Fruit fly (Drosophila melanogaster) whole organism, embryonic: ENCODE data around the gene CG42827.
A peak's percentile ranks its signal among the peaks of the same experiment; 100 is the strongest.

Experiments
- CG10321 ChIP-seq: fragments of 200-800 bp; sonication (Bioruptor generic); IDR thresholded peaks from 2 replicates; pipeline ENCODE4 v1.3.6; 2022; ENCODE audit warnings: missing biosample characterization, missing genetic modification characterization
- CG10979 ChIP-seq: fragments of 200-800 bp; sonication (Bioruptor generic); optimal IDR thresholded peaks from 2 replicates; lab custom pipeline; 2018; ENCODE audit warnings: missing biosample characterization, mild to moderate bottlenecking, missing genetic modification characterization, moderate library complexity
- CG11723 ChIP-seq: fragments of 200-800 bp; sonication (Bioruptor generic); optimal IDR thresholded peaks from 2 replicates; lab custom pipeline; 2017; ENCODE audit warnings: missing biosample characterization, mild to moderate bottlenecking, missing genetic modification characterization
- CG12942 ChIP-seq: fragments of 200-800 bp; sonication (Bioruptor generic); optimal IDR thresholded peaks from 3 replicates; lab custom pipeline; 2016; ENCODE audit warnings: missing biosample characterization, missing genetic modification characterization
- CG13894 ChIP-seq: fragments of 200-800 bp; sonication (Bioruptor generic); optimal IDR thresholded peaks from 3 replicates; lab custom pipeline; 2018; ENCODE audit warnings: missing biosample characterization, mild to moderate bottlenecking, missing genetic modification characterization, moderate library complexity
- CG14441 ChIP-seq: fragments of 200-800 bp; sonication (Bioruptor generic); IDR thresholded peaks from 2 replicates; pipeline ENCODE4 v1.3.6; 2022; ENCODE audit warnings: missing biosample characterization, missing genetic modification characterization
- CG14860 ChIP-seq: fragments of 200-800 bp; sonication (Bioruptor generic); IDR thresholded peaks from 3 replicates; pipeline ENCODE4 v1.3.6; 2022; ENCODE audit warnings: missing biosample characterization, missing genetic modification characterization; ENCODE audit not compliant: partially characterized antibody
- CG1529 ChIP-seq: fragments of 200-800 bp; sonication (Bioruptor generic); optimal IDR thresholded peaks from 3 replicates; lab custom pipeline; 2018; ENCODE audit warnings: missing biosample characterization, missing genetic modification characterization
- CG15514 ChIP-seq: fragments of 200-800 bp; sonication (Bioruptor generic); optimal IDR thresholded peaks from 3 replicates; lab custom pipeline; 2017; ENCODE audit warnings: missing biosample characterization, missing genetic modification characterization, mild to moderate bottlenecking, moderate library complexity, missing genetic modification reagents
- CG1603 ChIP-seq: fragments of 200-800 bp; sonication (Bioruptor generic); optimal IDR thresholded peaks from 2 replicates; lab custom pipeline; 2019; ENCODE audit warnings: missing biosample characterization, mild to moderate bottlenecking, missing genetic modification characterization, moderate library complexity
- CG17802 ChIP-seq: fragments of 200-800 bp; sonication (Bioruptor generic); optimal IDR thresholded peaks from 2 replicates; lab custom pipeline; 2018; ENCODE audit warnings: missing biosample characterization, mild to moderate bottlenecking, missing genetic modification characterization, moderate library complexity
- CG18599 ChIP-seq: fragments of 200-800 bp; sonication (Bioruptor generic); optimal IDR thresholded peaks from 3 replicates; lab custom pipeline; 2017; ENCODE audit warnings: missing biosample characterization, missing genetic modification characterization, mild to moderate bottlenecking, moderate library complexity, missing genetic modification reagents
- CG2129 ChIP-seq: fragments of 200-800 bp; sonication (Bioruptor generic); IDR thresholded peaks from 2 replicates; pipeline ENCODE4 v1.3.6; 2022; ENCODE audit warnings: missing biosample characterization, missing genetic modification characterization; ENCODE audit not compliant: partially characterized antibody
- CG32772 ChIP-seq: fragments of 200-800 bp; sonication (Bioruptor generic); IDR thresholded peaks from 2 replicates; pipeline ENCODE4 v1.3.6; 2022; ENCODE audit warnings: missing biosample characterization, missing genetic modification characterization
- CG3838 ChIP-seq: fragments of 200-800 bp; sonication (Bioruptor generic); optimal IDR thresholded peaks from 3 replicates; lab custom pipeline; 2016; ENCODE audit warnings: missing biosample characterization, missing genetic modification characterization
- CG5245 ChIP-seq: fragments of 200-800 bp; sonication (Bioruptor generic); optimal IDR thresholded peaks from 3 replicates; lab custom pipeline; 2016; ENCODE audit warnings: missing biosample characterization, missing genetic modification characterization
- CG6683 ChIP-seq: fragments of 200-800 bp; sonication (Bioruptor generic); optimal IDR thresholded peaks from 2 replicates; lab custom pipeline; 2017; ENCODE audit warnings: missing biosample characterization, mild to moderate bottlenecking, missing genetic modification characterization, missing genetic modification reagents
- CG7839 ChIP-seq: fragments of 200-800 bp; sonication (Bioruptor generic); optimal IDR thresholded peaks from 3 replicates; lab custom pipeline; 2018; ENCODE audit warnings: missing biosample characterization, mild to moderate bottlenecking, missing genetic modification characterization, moderate library complexity
- CG8089 ChIP-seq: fragments of 200-800 bp; sonication (Bioruptor generic); optimal IDR thresholded peaks from 3 replicates; lab custom pipeline; 2016; ENCODE audit warnings: missing biosample characterization, missing genetic modification characterization
- CG8281 ChIP-seq: fragments of 200-800 bp; sonication (Bioruptor generic); optimal IDR thresholded peaks from 2 replicates; lab custom pipeline; 2018; ENCODE audit warnings: missing biosample characterization, mild to moderate bottlenecking, missing genetic modification characterization, moderate library complexity
- CG8290 ChIP-seq, 3 experiments: fragments of 200-800 bp; sonication (Bioruptor generic); optimal IDR thresholded peaks; 2 replicates each; lab custom pipeline; 2016 to 2019; ENCODE audit warnings: missing biosample characterization in 3 of 3, missing genetic modification characterization in 3 of 3, mild to moderate bottlenecking in 2 of 3, moderate library complexity in 1 of 3
- CG8359 ChIP-seq: fragments of 200-800 bp; sonication (Bioruptor generic); optimal IDR thresholded peaks from 2 replicates; lab custom pipeline; 2017; ENCODE audit warnings: missing biosample characterization, mild to moderate bottlenecking, missing genetic modification characterization, borderline replicate concordance
- CG9817 ChIP-seq: fragments of 200-800 bp; sonication (Bioruptor generic); optimal IDR thresholded peaks from 2 replicates; lab custom pipeline; 2018; ENCODE audit warnings: missing biosample characterization, mild to moderate bottlenecking, missing genetic modification characterization, moderate library complexity
- Dll ChIP-seq: fragments of 200-800 bp; sonication (Bioruptor generic); IDR thresholded peaks from 4 replicates; pipeline ENCODE4 v1.3.6; 2022; ENCODE audit warnings: missing biosample characterization, missing genetic modification characterization; ENCODE audit not compliant: partially characterized antibody
- E2f1 ChIP-seq: fragments of 200-800 bp; sonication (Bioruptor generic); IDR thresholded peaks from 2 replicates; pipeline ENCODE4 v1.3.6; 2022; ENCODE audit warnings: missing biosample characterization, missing genetic modification characterization
- Fer2 ChIP-seq: fragments of 200-800 bp; sonication (Bioruptor generic); optimal IDR thresholded peaks from 2 replicates; lab custom pipeline; 2018; ENCODE audit warnings: missing biosample characterization, mild to moderate bottlenecking, missing genetic modification characterization, moderate library complexity
- HHEX ChIP-seq: fragments of 200-800 bp; sonication (Bioruptor generic); optimal IDR thresholded peaks from 3 replicates; lab custom pipeline; 2017; ENCODE audit warnings: missing biosample characterization, mild to moderate bottlenecking, missing genetic modification characterization, missing genetic modification reagents
- Jarid2 ChIP-seq: fragments of 200-800 bp; sonication (Bioruptor generic); optimal IDR thresholded peaks from 3 replicates; lab custom pipeline; 2017; ENCODE audit warnings: mild to moderate bottlenecking, missing biosample characterization, missing genetic modification reagents, missing genetic modification characterization
- MTF-1 ChIP-seq: fragments of 200-800 bp; sonication (Bioruptor generic); optimal IDR thresholded peaks from 2 replicates; lab custom pipeline; 2018; ENCODE audit warnings: missing biosample characterization, mild to moderate bottlenecking, missing genetic modification characterization, borderline replicate concordance
- Max ChIP-seq: fragments of 200-800 bp; sonication (Bioruptor generic); optimal IDR thresholded peaks from 2 replicates; lab custom pipeline; 2016; ENCODE audit warnings: missing biosample characterization, mild to moderate bottlenecking, missing genetic modification characterization
- NC2α ChIP-seq: fragments of 200-800 bp; sonication (Bioruptor generic); optimal IDR thresholded peaks from 2 replicates; lab custom pipeline; 2016; ENCODE audit warnings: missing biosample characterization, missing genetic modification characterization
- bab2 ChIP-seq: fragments of 200-800 bp; sonication (Bioruptor generic); optimal IDR thresholded peaks from 2 replicates; lab custom pipeline; 2016; ENCODE audit warnings: missing biosample characterization, missing genetic modification characterization
- chinmo ChIP-seq: fragments of 200-800 bp; sonication (Bioruptor generic); IDR thresholded peaks from 4 replicates; pipeline ENCODE4 v1.3.6; 2022; ENCODE audit warnings: missing biosample characterization, missing genetic modification characterization; ENCODE audit not compliant: partially characterized antibody
- crol ChIP-seq: fragments of 200-800 bp; sonication (Bioruptor generic); IDR thresholded peaks from 2 replicates; pipeline ENCODE4 v1.3.6; 2022; ENCODE audit warnings: missing biosample characterization, missing genetic modification characterization
- dan ChIP-seq: fragments of 200-800 bp; sonication (Bioruptor generic); IDR thresholded peaks from 2 replicates; pipeline ENCODE4 v1.3.6; 2022; ENCODE audit warnings: missing biosample characterization, missing genetic modification characterization
- fu2 ChIP-seq: fragments of 200-800 bp; sonication (Bioruptor generic); optimal IDR thresholded peaks from 2 replicates; lab custom pipeline; 2016; ENCODE audit warnings: missing biosample characterization, missing genetic modification characterization
- knrl ChIP-seq: fragments of 200-800 bp; sonication (Bioruptor generic); IDR thresholded peaks from 3 replicates; pipeline ENCODE4 v1.3.6; 2022; ENCODE audit warnings: missing biosample characterization, missing genetic modification characterization; ENCODE audit not compliant: partially characterized antibody
- nom ChIP-seq: fragments of 200-800 bp; sonication (Bioruptor generic); optimal IDR thresholded peaks from 2 replicates; lab custom pipeline; 2017; ENCODE audit warnings: missing biosample characterization, missing genetic modification characterization, mild to moderate bottlenecking, moderate library complexity, missing genetic modification reagents
- pita ChIP-seq: fragments of 200-800 bp; sonication (Bioruptor generic); optimal IDR thresholded peaks from 2 replicates; lab custom pipeline; 2017; ENCODE audit warnings: missing biosample characterization, mild to moderate bottlenecking, missing genetic modification characterization
- pros ChIP-seq: fragments of 200-800 bp; sonication (Bioruptor generic); optimal IDR thresholded peaks from 3 replicates; lab custom pipeline; 2019; ENCODE audit warnings: missing biosample characterization, mild to moderate bottlenecking, missing genetic modification characterization, moderate library complexity
- ranshi ChIP-seq: fragments of 200-800 bp; sonication (Bioruptor generic); IDR thresholded peaks from 2 replicates; pipeline ENCODE4 v1.3.6; 2022; ENCODE audit warnings: missing biosample characterization, missing genetic modification characterization
- row ChIP-seq: fragments of 200-800 bp; sonication (Bioruptor generic); IDR thresholded peaks from 3 replicates; pipeline ENCODE4 v1.3.6; 2022; ENCODE audit warnings: missing biosample characterization, missing genetic modification characterization
- scrt ChIP-seq: fragments of 200-800 bp; sonication (Bioruptor generic); optimal IDR thresholded peaks from 2 replicates; lab custom pipeline; 2018; ENCODE audit warnings: missing biosample characterization, mild to moderate bottlenecking, missing genetic modification characterization, moderate library complexity
- shn ChIP-seq: fragments of 200-800 bp; sonication (Bioruptor generic); optimal IDR thresholded peaks from 3 replicates; lab custom pipeline; 2016; ENCODE audit warnings: missing biosample characterization, missing genetic modification characterization
- sqz ChIP-seq: fragments of 200-800 bp; sonication (Bioruptor generic); optimal IDR thresholded peaks from 3 replicates; lab custom pipeline; 2018; ENCODE audit warnings: missing biosample characterization, mild to moderate bottlenecking, missing genetic modification characterization
- stwl ChIP-seq: fragments of 200-800 bp; sonication (Bioruptor generic); optimal IDR thresholded peaks from 3 replicates; lab custom pipeline; 2018; ENCODE audit warnings: missing biosample characterization, mild to moderate bottlenecking, missing genetic modification characterization, moderate library complexity
- tio ChIP-seq: fragments of 200-800 bp; sonication (Bioruptor generic); optimal IDR thresholded peaks from 2 replicates; lab custom pipeline; 2017; ENCODE audit warnings: missing biosample characterization, missing genetic modification characterization, inconsistent platforms
- zfh1 ChIP-seq: fragments of 200-800 bp; sonication (Bioruptor generic); IDR thresholded peaks from 3 replicates; pipeline ENCODE4 v1.3.6; 2022; ENCODE audit warnings: missing biosample characterization, missing genetic modification characterization

CG42827 gene

DNA sequence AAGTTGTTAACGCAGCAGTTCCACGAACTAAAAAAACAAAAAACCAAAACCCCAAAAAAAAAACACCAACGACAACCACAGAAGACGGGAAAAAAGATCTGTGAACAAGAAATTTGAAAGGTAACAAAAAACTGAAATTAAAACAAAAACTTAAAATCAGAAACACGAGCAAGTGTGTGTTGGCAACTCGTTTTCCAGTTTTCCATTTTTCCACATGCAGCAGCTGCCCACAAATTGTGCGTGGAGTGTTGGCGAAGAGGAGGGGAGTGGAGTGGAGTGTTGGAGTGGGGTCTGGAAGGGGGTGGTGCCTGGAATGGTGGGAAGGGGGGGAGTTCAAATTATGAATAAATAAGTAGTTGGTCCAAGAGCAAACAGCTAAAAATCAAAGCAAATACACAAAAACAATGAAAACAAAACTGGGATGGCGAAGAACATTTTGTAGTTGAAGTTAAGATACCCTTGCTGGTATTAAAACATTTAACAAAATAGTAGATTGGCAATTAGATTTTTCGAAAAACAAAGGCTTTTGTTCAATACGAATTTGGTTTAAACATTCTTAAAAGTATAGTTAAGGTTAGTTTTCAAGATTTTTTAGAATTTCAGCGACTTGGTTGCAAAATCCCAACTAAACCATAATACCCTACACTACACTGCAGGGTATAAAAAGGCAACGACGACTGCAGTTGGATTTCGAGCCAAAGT is 39.2 kb upstream of the CG42827 start (continued):
- TF ChIP-seq CG18599 (GFP tag; lab: Kevin White, UChicago) = peak; percentile 37
- no peak for TF ChIP-seq stwl (tag; lab: Kevin White, UChicago)
- TF ChIP-seq HHEX (GFP tag; lab: Kevin White, UChicago) = no peak
- no peak for TF ChIP-seq Jarid2 (GFP tag; lab: Kevin White, UChicago)
- no peak for TF ChIP-seq CG10321 (GFP tag; lab: Robert Waterston, UW)
- no peak for TF ChIP-seq CG13894 (tag; lab: Kevin White, UChicago)
- TF ChIP-seq fu2 = no peak
- no peak for TF ChIP-seq shn (GFP tag; lab: Kevin White, UChicago)
- TF ChIP-seq Max (GFP tag; lab: Kevin White, UChicago) = no peak
- no peak for TF ChIP-seq CG8290 (GFP tag; optimal IDR thresholded peaks at IDR 0.05; lab: Kevin White, UChicago)
- no peak for TF ChIP-seq CG8290 (tag; optimal IDR thresholded peaks at IDR 0.05; lab: Kevin White, UChicago)
- no peak for TF ChIP-seq CG3838
- TF ChIP-seq dan = no peak
- TF ChIP-seq MTF-1 (GFP tag; lab: Kevin White, UChicago) = no peak
- peak; percentile 22 for TF ChIP-seq CG1603 (tag; lab: Kevin White, UChicago)
- TF ChIP-seq CG15514 = no peak
- no peak for TF ChIP-seq ranshi
- no peak for TF ChIP-seq pita (GFP tag; lab: Kevin White, UChicago)
- peak; percentile 42 for TF ChIP-seq CG8359 (GFP tag; lab: Kevin White, UChicago)
- TF ChIP-seq NC2α = peak; percentile 46
- TF ChIP-seq CG14441 (GFP tag; lab: Robert Waterston, UW) = no peak
- no peak for TF ChIP-seq CG8281 (tag; lab: Kevin White, UChicago)
- TF ChIP-seq CG17802 = no peak
- no peak for TF ChIP-seq CG9817 (tag; lab: Kevin White, UChicago)
- 0 out of 4 replicates have a peak, but pooled peaks have one; percentile 42 for TF ChIP-seq chinmo (GFP tag; lab: Robert Waterston, UW)
- TF ChIP-seq Fer2 (tag; lab: Kevin White, UChicago) = no peak
- no peak for TF ChIP-seq knrl
- TF ChIP-seq CG14860 (GFP tag; lab: Robert Waterston, UW) = no peak
- TF ChIP-seq bab2 (GFP tag; lab: Kevin White, UChicago) = peak; percentile 44
- TF ChIP-seq sqz = peak; percentile 74
- peak; percentile 57 for TF ChIP-seq CG1529 (GFP tag; lab: Kevin White, UChicago)
- no peak for TF ChIP-seq CG2129 (GFP tag; lab: Robert Waterston, UW)
- TF ChIP-seq CG8089 (GFP tag; lab: Kevin White, UChicago) = peak; percentile 17
- TF ChIP-seq CG7839 = peak; percentile 67
- TF ChIP-seq Dll (GFP tag; lab: Robert Waterston, UW) = no peak
- TF ChIP-seq CG11723 (GFP tag; lab: Kevin White, UChicago) = peak; percentile 8
- TF ChIP-seq CG10979 (tag; lab: Kevin White, UChicago) = peak; percentile 79
- no peak for TF ChIP-seq CG6683 (GFP tag; lab: Kevin White, UChicago)
- no peak for TF ChIP-seq pros (GFP tag; lab: Kevin White, UChicago)
- no peak for TF ChIP-seq zfh1 (GFP tag; lab: Robert Waterston, UW)
- peak; percentile 34 for TF ChIP-seq tio (GFP tag; lab: Kevin White, UChicago)
- TF ChIP-seq scrt (GFP tag; lab: Kevin White, UChicago) = peak; percentile 28
- TF ChIP-seq CG12942 = no peak
- TF ChIP-seq row = peak; percentile 72
- TF ChIP-seq CG5245 (GFP tag; lab: Kevin White, UChicago) = peak; percentile 15
- TF ChIP-seq CG32772 (GFP tag; lab: Robert Waterston, UW) = no peak
- peak; percentile 93 for TF ChIP-seq crol (GFP tag; lab: Robert Waterston, UW)
- TF ChIP-seq nom (GFP tag; lab: Kevin White, UChicago) = no peak
- TF ChIP-seq E2f1 (GFP tag; lab: Robert Waterston, UW) = no peak
